Worm (Caenorhabditis elegans): Measurements from ENCODE around the gene fbxb-5.

fbxb-5 gene

ce11 chrII:1672673-1673072 lies 49.6 kb downstream of the fbxb-5 start:
- no peak for TF ChIP-seq pha-4 (tag; optimal IDR thresholded peaks at IDR 0.05)
- TF ChIP-seq ces-1 (GFP tag; optimal IDR thresholded peaks at IDR 0.05) = no peak
- TF ChIP-seq bed-3 (GFP tag; optimal IDR thresholded peaks at IDR 0.05) = no peak
- TF ChIP-seq mab-5 (tag; optimal IDR thresholded peaks at IDR 0.05) = no peak
- TF ChIP-seq mep-1 (tag; optimal IDR thresholded peaks at IDR 0.05) = no peak
- no peak for TF ChIP-seq zip-8 (tag; optimal IDR thresholded peaks at IDR 0.05)
- no peak for TF ChIP-seq nhr-237 (tag; optimal IDR thresholded peaks at IDR 0.05)
- TF ChIP-seq unc-120 (tag; optimal IDR thresholded peaks at IDR 0.05; ENCODE audit: poor library complexity, severe bottlenecking) = no peak
- TF ChIP-seq sptf-1 (tag; optimal IDR thresholded peaks at IDR 0.05) = no peak
- TF ChIP-seq drap-1 (GFP tag; optimal IDR thresholded peaks at IDR 0.05) = no peak
- TF ChIP-seq nhr-12 (tag; optimal IDR thresholded peaks at IDR 0.05) = no peak
- no peak for TF ChIP-seq ceh-39 (tag; optimal IDR thresholded peaks at IDR 0.05)
- no peak for TF ChIP-seq tbx-8 (GFP tag; optimal IDR thresholded peaks at IDR 0.05)
- no peak for TF ChIP-seq snpc-4 (tag; optimal IDR thresholded peaks at IDR 0.05)
- no peak for TF ChIP-seq mls-2 (tag; optimal IDR thresholded peaks at IDR 0.05)
- no peak for TF ChIP-seq sem-2 (GFP tag; optimal IDR thresholded peaks at IDR 0.05)
- no peak for TF ChIP-seq ceh-43 (GFP tag; optimal IDR thresholded peaks at IDR 0.05)
- TF ChIP-seq elt-1 (tag; optimal IDR thresholded peaks at IDR 0.05; ENCODE audit: borderline replicate concordance, insufficient read depth) = no peak
- TF ChIP-seq cnd-1 (tag; optimal IDR thresholded peaks at IDR 0.05) = no peak
- TF ChIP-seq lsy-2 (tag; optimal IDR thresholded peaks at IDR 0.05) = no peak

ce11 chrII:1670985-1671384 lies 51.3 kb downstream of the fbxb-5 start:
- TF ChIP-seq elt-3 (tag; optimal IDR thresholded peaks at IDR 0.05) = no peak
- no peak for TF ChIP-seq nhr-237 (tag; optimal IDR thresholded peaks at IDR 0.05)
- TF ChIP-seq mab-5 (tag; optimal IDR thresholded peaks at IDR 0.05) = no peak
- TF ChIP-seq nhr-28 (tag; optimal IDR thresholded peaks at IDR 0.05) = no peak
- no peak for TF ChIP-seq cnd-1 (tag; optimal IDR thresholded peaks at IDR 0.05)
- TF ChIP-seq nhr-76 (tag; optimal IDR thresholded peaks at IDR 0.05) = no peak
- TF ChIP-seq drap-1 (GFP tag; optimal IDR thresholded peaks at IDR 0.05) = no peak
- no peak for TF ChIP-seq ceh-39 (tag; optimal IDR thresholded peaks at IDR 0.05)
- TF ChIP-seq M03D4.4 (tag; optimal IDR thresholded peaks at IDR 0.05) = no peak
- no peak for TF ChIP-seq pha-4 (tag; optimal IDR thresholded peaks at IDR 0.05)
- TF ChIP-seq ceh-43 (GFP tag; optimal IDR thresholded peaks at IDR 0.05) = no peak

Measured in whole organism, mixed stage, embryonic.